Worm (Caenorhabditis elegans): Measurements from ENCODE around the gene adbp-1.

The adbp-1 gene

ce11 chrII:11484600-11484999 lies 40.6 kb downstream of the adbp-1 start (continued):
- TF ChIP-seq hlh-15 (tag; optimal IDR thresholded peaks at IDR 0.05) (peak; percentile 96), unc-3 (GFP tag; conservative IDR thresholded peaks at IDR 0.05) (peak; percentile 91), unc-3 (tag; optimal IDR thresholded peaks at IDR 0.05) (peak; percentile 92), nhr-11 (tag; optimal IDR thresholded peaks at IDR 0.05) (no peak), ceh-30 (tag; optimal IDR thresholded peaks at IDR 0.05) (peak; percentile 72), ceh-14 (tag; optimal IDR thresholded peaks at IDR 0.05) (peak; percentile 94), sox-2 (GFP tag; IDR thresholded peaks at IDR 0.05) (peak; percentile 87), Y22D7AL.16 (tag; optimal IDR thresholded peaks at IDR 0.05) (peak; percentile 98), ttx-3 (tag; optimal IDR thresholded peaks at IDR 0.05) (peak; percentile 96), ceh-22 (tag; optimal IDR thresholded peaks at IDR 0.05) (peak; percentile 26), zip-5 (tag; optimal IDR thresholded peaks at IDR 0.05) (peak; percentile 84), fax-1 (tag; optimal IDR thresholded peaks at IDR 0.05) (peak; percentile 93), ceh-31 (tag; optimal IDR thresholded peaks at IDR 0.05) (peak; percentile 85), ceh-2 (tag; optimal IDR thresholded peaks at IDR 0.05) (peak; percentile 86), ama-1 (optimal IDR thresholded peaks at IDR 0.05) (no peak), unc-42 (tag; optimal IDR thresholded peaks at IDR 0.05) (peak; percentile 70), pax-1 (tag; optimal IDR thresholded peaks at IDR 0.05) (no peak), C38D4.7 (GFP tag; optimal IDR thresholded peaks at IDR 0.05) (peak; percentile 96), lim-6 (tag; optimal IDR thresholded peaks at IDR 0.05) (peak; percentile 76), pros-1 (tag; optimal IDR thresholded peaks at IDR 0.05) (no peak), nfya-1 (tag; optimal IDR thresholded peaks at IDR 0.05) (peak; percentile 81), ets-4 (tag; optimal IDR thresholded peaks at IDR 0.05) (peak; percentile 56), sdc-2 (tag; optimal IDR thresholded peaks at IDR 0.05) (peak; percentile 86), pha-4 (tag; optimal IDR thresholded peaks at IDR 0.05) (no peak), fkh-10 (GFP tag; optimal IDR thresholded peaks at IDR 0.05) (no peak), hlh-6 (tag; optimal IDR thresholded peaks at IDR 0.05) (peak; percentile 96), pat-9 (tag; optimal IDR thresholded peaks at IDR 0.05) (peak; percentile 97), eyg-1 (tag; optimal IDR thresholded peaks at IDR 0.05) (peak; percentile 95), ref-2 (tag; optimal IDR thresholded peaks at IDR 0.05) (peak; percentile 96), odd-2 (tag; optimal IDR thresholded peaks at IDR 0.05) (peak; percentile 80)

ce11 chrII:11485200-11485599 lies 41.2 kb downstream of the adbp-1 start, which contains the start of gene twk-5:
twk-5 (minus strand) TSS chrII:11485300.
- no peak for TF ChIP-seq ref-2 (tag; optimal IDR thresholded peaks at IDR 0.05)

- no peak for TF ChIP-seq F13H6.1 (tag; optimal IDR thresholded peaks at IDR 0.05)
Measured at ce11 chrII:11486698-11487234, 42.8 kb downstream of the adbp-1 start, which contains the start of gene ttr-18. ttr-18 (minus strand) TSS chrII:11486748.

ce11 chrII:11487999-11488398 lies 44.0 kb downstream of the adbp-1 start, which contains the start of gene B0334.13:
B0334.13 (plus strand) TSS chrII:11488299.
- TF ChIP-seq npax-4 (tag; optimal IDR thresholded peaks at IDR 0.05) (no peak), che-1 (tag; optimal IDR thresholded peaks at IDR 0.05) (no peak), pax-1 (tag; optimal IDR thresholded peaks at IDR 0.05) (no peak), pha-2 (tag; optimal IDR thresholded peaks at IDR 0.05) (no peak), lim-6 (tag; optimal IDR thresholded peaks at IDR 0.05) (no peak), sox-4 (tag; optimal IDR thresholded peaks at IDR 0.05) (no peak), nhr-232 (tag; optimal IDR thresholded peaks at IDR 0.05) (no peak), ceh-30 (tag; optimal IDR thresholded peaks at IDR 0.05) (no peak), nfya-1 (tag; optimal IDR thresholded peaks at IDR 0.05) (no peak), C08G9.2 (tag; optimal IDR thresholded peaks at IDR 0.05) (no peak), gmeb-2 (tag; optimal IDR thresholded peaks at IDR 0.05) (no peak), hlh-13 (GFP tag; optimal IDR thresholded peaks at IDR 0.05) (no peak)

All from whole organism, late embryonic.